Fruit fly (Drosophila melanogaster) whole organism, wandering third instar larva: ENCODE results near the gene CG34310.

Experiments
- OdsH ChIP-seq: fragments of 200-800 bp; sonication (Bioruptor generic); optimal IDR thresholded peaks from 2 replicates; lab custom pipeline; 2016; ENCODE audit warnings: missing biosample characterization, mild to moderate bottlenecking, missing genetic modification characterization
- h ChIP-seq: fragments of 200-800 bp; sonication (Bioruptor generic); optimal IDR thresholded peaks from 3 replicates; lab custom pipeline; 2016; ENCODE audit warnings: missing biosample characterization, mild to moderate bottlenecking, missing genetic modification characterization
- pan ChIP-seq: fragments of >200 bp; optimal IDR thresholded peaks from 2 replicates; lab custom pipeline; 2017

dm6 chr2L:6622642-6623162, 40.8 kb upstream of the CG34310 start, which contains the start of gene CG34345:
- TF ChIP-seq OdsH (GFP tag; lab: Kevin White, UChicago): no peak
- TF ChIP-seq h (GFP tag; lab: Kevin White, UChicago): no peak
- no peak for TF ChIP-seq pan (lab: Kevin White, UChicago)
